Worm (Caenorhabditis elegans) whole organism, young adult: ENCODE data around the gene snpc-1.1.
A peak's percentile ranks its signal among the peaks of the same experiment; 100 is the strongest.

Source experiments
- B0035.1 ChIP-seq: sonication (generic microtip); optimal IDR thresholded peaks from 2 replicates; lab custom pipeline; 2016; ENCODE audit warnings: missing genetic modification characterization, mild to moderate bottlenecking, missing compliant biosample characterization, missing genotype, missing genetic modification reagents
- B0336.3 ChIP-seq: fragments of 200-800 bp; sonication (Bioruptor generic); IDR thresholded peaks from 2 replicates; pipeline ENCODE4 v1.3.6; 2022; ENCODE audit warnings: missing genetic modification characterization, missing compliant biosample characterization
- F10E7.11 ChIP-seq: sonication (generic microtip); optimal IDR thresholded peaks from 2 replicates; lab custom pipeline; 2017; ENCODE audit warnings: mild to moderate bottlenecking, missing genetic modification characterization, moderate library complexity, missing compliant biosample characterization
- F22D6.2 ChIP-seq: sonication (generic microtip); optimal IDR thresholded peaks from 2 replicates; lab custom pipeline; 2016; ENCODE audit warnings: mild to moderate bottlenecking, missing genetic modification characterization, missing compliant biosample characterization
- F57A8.1 ChIP-seq: fragments of 200-800 bp; sonication (Bioruptor generic); optimal IDR thresholded peaks from 2 replicates; lab custom pipeline; 2018; ENCODE audit warnings: mild to moderate bottlenecking, missing genetic modification characterization, moderate library complexity, missing compliant biosample characterization
- F57C9.4 ChIP-seq: sonication (generic microtip); optimal IDR thresholded peaks from 2 replicates; lab custom pipeline; 2017; ENCODE audit warnings: mild to moderate bottlenecking, missing genetic modification characterization, missing compliant biosample characterization
- K12H6.12 ChIP-seq: fragments of 200-800 bp; sonication (Bioruptor generic); optimal IDR thresholded peaks from 2 replicates; lab custom pipeline; 2018; ENCODE audit warnings: mild to moderate bottlenecking, missing genetic modification characterization, missing compliant biosample characterization
- Y53G8AR.9 ChIP-seq: fragments of 200-800 bp; sonication (Bioruptor generic); conservative IDR thresholded peaks from 2 replicates; pipeline ENCODE4 v1.3.6; 2022; ENCODE audit warnings: missing genetic modification reagents, missing genetic modification characterization, missing compliant biosample characterization
- Y79H2A.3 ChIP-seq: fragments of 200-800 bp; sonication (Bioruptor generic); conservative IDR thresholded peaks from 2 replicates; pipeline ENCODE4 v1.3.6; 2022; ENCODE audit warnings: missing genetic modification reagents, missing genetic modification characterization, missing compliant biosample characterization
- attf-5 ChIP-seq: fragments of 200-800 bp; sonication (Bioruptor generic); optimal IDR thresholded peaks from 2 replicates; lab custom pipeline; 2018; ENCODE audit warnings: mild to moderate bottlenecking, missing genetic modification characterization, missing compliant biosample characterization
- bed-1 ChIP-seq: fragments of 200-800 bp; sonication (Bioruptor generic); IDR thresholded peaks from 2 replicates; pipeline ENCODE4 v1.3.6; 2022; ENCODE audit warnings: missing genetic modification reagents, missing genetic modification characterization, missing compliant biosample characterization
- cebp-1 ChIP-seq, 2 experiments: fragments of 200-800 bp in 1 of 2; sonication (Bioruptor generic) in 1 of 2; sonication (generic microtip) in 1 of 2; IDR thresholded peaks in 1 of 2; optimal IDR thresholded peaks in 1 of 2; 2 replicates each; pipeline versions ENCODE4 v1.3.6 to Lab custom; 2017 to 2022; ENCODE audit warnings: missing compliant biosample characterization in 2 of 2, missing genetic modification characterization in 2 of 2, mild to moderate bottlenecking in 1 of 2, missing genetic modification reagents in 1 of 2, moderate library complexity in 1 of 2
- cebp-2 ChIP-seq: fragments of 200-800 bp; sonication (Bioruptor generic); IDR thresholded peaks from 2 replicates; pipeline ENCODE4 v1.3.6; 2022; ENCODE audit warnings: missing genetic modification characterization, missing compliant biosample characterization
- ceh-40 ChIP-seq: fragments of 200-800 bp; sonication (Bioruptor generic); IDR thresholded peaks from 2 replicates; pipeline ENCODE4 v1.3.6; 2022; ENCODE audit warnings: missing genetic modification characterization, missing compliant biosample characterization
- ceh-79 ChIP-seq: sonication (generic microtip); optimal IDR thresholded peaks from 2 replicates; lab custom pipeline; 2017; ENCODE audit warnings: mild to moderate bottlenecking, missing genetic modification characterization, missing compliant biosample characterization
- die-1 ChIP-seq: sonication (generic microtip); optimal IDR thresholded peaks from 2 replicates; lab custom pipeline; 2016; ENCODE audit warnings: missing genotype, mild to moderate bottlenecking, missing genetic modification characterization, missing compliant biosample characterization
- dpl-1 ChIP-seq: fragments of 150-350 bp; optimal IDR thresholded peaks from 2 replicates; lab custom pipeline; 2014; ENCODE audit warnings: missing biosample characterization, missing genetic modification reagents, missing genetic modification characterization
- ets-4 ChIP-seq: fragments of 200-800 bp; sonication (Bioruptor generic); optimal IDR thresholded peaks from 2 replicates; lab custom pipeline; 2018; ENCODE audit warnings: mild to moderate bottlenecking, missing genetic modification characterization, missing compliant biosample characterization
- gei-17 ChIP-seq: fragments of 200-800 bp; sonication (Bioruptor generic); optimal IDR thresholded peaks from 2 replicates; lab custom pipeline; 2018; ENCODE audit warnings: mild to moderate bottlenecking, missing genetic modification characterization, missing compliant biosample characterization
- hmg-1.2 ChIP-seq: fragments of 200-800 bp; sonication (Bioruptor generic); IDR thresholded peaks from 2 replicates; pipeline ENCODE4 v1.3.6; 2022; ENCODE audit warnings: missing genetic modification reagents, missing genetic modification characterization, missing compliant biosample characterization
- hmg-20 ChIP-seq: fragments of 200-800 bp; sonication (Bioruptor generic); IDR thresholded peaks from 2 replicates; pipeline ENCODE4 v1.3.6; 2022; ENCODE audit warnings: missing genetic modification reagents, missing genetic modification characterization, missing compliant biosample characterization
- hsf-1 ChIP-seq: fragments of 200-800 bp; sonication (Bioruptor generic); IDR thresholded peaks from 2 replicates; pipeline ENCODE4 v1.3.6; 2022; ENCODE audit warnings: missing genetic modification reagents, missing genetic modification characterization, missing compliant biosample characterization
- let-607 ChIP-seq, 2 experiments: fragments of 200-800 bp in 1 of 2; sonication (Bioruptor generic) in 1 of 2; sonication (generic microtip) in 1 of 2; optimal IDR thresholded peaks; 2 replicates each; lab custom pipeline; 2016 to 2018; ENCODE audit warnings: mild to moderate bottlenecking in 2 of 2, missing compliant biosample characterization in 2 of 2, missing genetic modification characterization in 2 of 2, moderate library complexity in 2 of 2, missing genotype in 1 of 2
- lin-54 ChIP-seq: fragments of 200-800 bp; sonication (Bioruptor generic); optimal IDR thresholded peaks from 2 replicates; lab custom pipeline; 2018; ENCODE audit warnings: mild to moderate bottlenecking, missing genetic modification characterization, missing compliant biosample characterization
- lir-1 ChIP-seq: fragments of 200-800 bp; sonication (Bioruptor generic); conservative IDR thresholded peaks from 2 replicates; pipeline ENCODE4 v1.3.6; 2022; ENCODE audit warnings: missing genetic modification reagents, missing genetic modification characterization, missing compliant biosample characterization
- madf-8 ChIP-seq: fragments of 200-800 bp; sonication (Bioruptor generic); conservative IDR thresholded peaks from 2 replicates; pipeline ENCODE4 v1.3.6; 2022; ENCODE audit warnings: missing genetic modification reagents, missing genetic modification characterization, missing compliant biosample characterization
- mes-4 ChIP-seq: sonication (generic microtip); optimal IDR thresholded peaks from 2 replicates; lab custom pipeline; 2016; ENCODE audit warnings: missing genotype, missing genetic modification characterization, missing compliant biosample characterization
- nfya-1 ChIP-seq: sonication (generic microtip); optimal IDR thresholded peaks from 2 replicates; lab custom pipeline; 2017; ENCODE audit warnings: antibody characterized with exemption, missing compliant biosample characterization, missing genetic modification characterization, borderline replicate concordance; ENCODE audit not compliant: insufficient read depth
- nhr-179 ChIP-seq: sonication (generic microtip); optimal IDR thresholded peaks from 2 replicates; lab custom pipeline; 2016; ENCODE audit warnings: mild to moderate bottlenecking, missing genetic modification characterization, missing compliant biosample characterization
- nhr-80 ChIP-seq: sonication (generic microtip); optimal IDR thresholded peaks from 2 replicates; lab custom pipeline; 2016; ENCODE audit warnings: missing genetic modification characterization, missing compliant biosample characterization
- nhr-90 ChIP-seq: sonication (generic microtip); optimal IDR thresholded peaks from 2 replicates; lab custom pipeline; 2016; ENCODE audit warnings: missing genotype, mild to moderate bottlenecking, missing genetic modification characterization, missing compliant biosample characterization
- pha-4 ChIP-seq: fragments of 150-350 bp; sonication (generic microtip); optimal IDR thresholded peaks from 2 replicates; lab custom pipeline; 2014; ENCODE audit warnings: missing biosample characterization, missing genetic modification reagents, missing genetic modification characterization
- rec-8 ChIP-seq, 2 experiments: sonication (generic microtip); optimal IDR thresholded peaks; 2 replicates each; lab custom pipeline; 2016; ENCODE audit warnings: mild to moderate bottlenecking in 2 of 2, missing genetic modification characterization in 2 of 2, missing genetic modification reagents in 2 of 2, missing genotype in 2 of 2, missing biosample characterization in 1 of 2, missing compliant biosample characterization in 1 of 2, moderate library complexity in 1 of 2
- rpc-1 ChIP-seq, 2 experiments: fragments of 150-350 bp in 1 of 2; sonication (generic microtip) in 1 of 2; optimal IDR thresholded peaks; 2 replicates each; lab custom pipeline; 2014 to 2018; ENCODE audit warnings: missing biosample characterization in 1 of 2, missing genetic modification characterization in 1 of 2, missing genetic modification reagents in 1 of 2, missing genotype in 1 of 2
- sea-2 ChIP-seq: fragments of 200-800 bp; sonication (Bioruptor generic); IDR thresholded peaks from 2 replicates; pipeline ENCODE4 v1.3.6; 2022; ENCODE audit warnings: missing genetic modification characterization, missing compliant biosample characterization
- sptf-2 ChIP-seq: fragments of 200-800 bp; sonication (Bioruptor generic); optimal IDR thresholded peaks from 2 replicates; lab custom pipeline; 2018; ENCODE audit warnings: mild to moderate bottlenecking, missing genetic modification characterization, missing compliant biosample characterization
- tbp1 ChIP-seq: fragments of 200-800 bp; sonication (Bioruptor generic); optimal IDR thresholded peaks from 2 replicates; lab custom pipeline; 2018; ENCODE audit warnings: mild to moderate bottlenecking, missing genetic modification characterization, missing compliant biosample characterization
- ztf-18 ChIP-seq: sonication (generic microtip); optimal IDR thresholded peaks from 2 replicates; lab custom pipeline; 2016; ENCODE audit warnings: missing genotype, mild to moderate bottlenecking, missing genetic modification characterization, missing compliant biosample characterization
- ztf-22 ChIP-seq: fragments of 200-800 bp; sonication (Bioruptor generic); optimal IDR thresholded peaks from 2 replicates; lab custom pipeline; 2018; ENCODE audit warnings: mild to moderate bottlenecking, missing genetic modification characterization, moderate library complexity, missing compliant biosample characterization
- ztf-25 ChIP-seq: fragments of 200-800 bp; sonication (Bioruptor generic); IDR thresholded peaks from 2 replicates; pipeline ENCODE4 v1.3.6; 2022; ENCODE audit warnings: missing genetic modification reagents, missing genetic modification characterization, missing compliant biosample characterization
- ztf-28 ChIP-seq: fragments of 200-800 bp; sonication (Bioruptor generic); IDR thresholded peaks from 2 replicates; pipeline ENCODE4 v1.3.6; 2022; ENCODE audit warnings: missing genetic modification reagents, missing genetic modification characterization, missing compliant biosample characterization
- ztf-3 ChIP-seq: fragments of 200-800 bp; sonication (Bioruptor generic); optimal IDR thresholded peaks from 2 replicates; lab custom pipeline; 2018; ENCODE audit warnings: mild to moderate bottlenecking, missing genetic modification characterization, missing compliant biosample characterization

The snpc-1.1 gene

DNA sequence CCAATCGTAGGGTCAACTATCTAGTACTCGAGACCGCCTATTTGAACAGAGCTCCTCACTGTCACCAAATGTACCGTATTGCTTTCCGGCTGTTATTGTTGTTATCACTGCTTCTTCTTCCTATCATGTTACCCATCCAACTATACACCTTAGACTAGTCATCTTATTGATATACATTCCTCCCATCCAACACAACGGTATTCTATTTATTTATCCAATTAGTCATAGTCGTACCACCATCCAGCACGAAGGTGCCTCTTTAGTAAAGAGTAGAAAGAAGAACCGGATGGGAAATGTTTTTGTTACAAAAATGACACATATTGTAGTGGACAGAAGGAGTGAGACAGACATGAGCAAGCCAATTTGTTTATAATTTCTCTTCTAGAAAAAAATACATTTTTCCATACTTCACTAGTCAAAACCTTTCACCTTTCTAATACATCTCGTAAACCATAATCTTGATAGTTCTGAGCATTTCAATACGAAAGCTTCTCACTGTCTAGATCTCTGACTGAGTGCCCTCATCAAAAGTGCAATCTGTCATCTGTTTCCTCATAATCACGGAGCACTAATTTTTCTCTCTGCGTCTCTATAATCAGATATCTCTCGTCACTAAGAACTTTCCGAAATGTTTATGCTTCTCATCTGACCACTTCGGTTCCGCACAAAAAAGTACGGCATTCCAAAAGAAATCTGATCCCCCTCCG, 29.2 kb upstream of the snpc-1.1 start:
- TF ChIP-seq mes-4 (tag; lab: Kevin White, UChicago) (no peak), hsf-1 (GFP tag; lab: Robert Waterston, UW) (no peak), hmg-1.2 (GFP tag; lab: Robert Waterston, UW) (no peak), ztf-18 (no peak), cebp-1 (GFP tag; IDR thresholded peaks at IDR 0.05; lab: Robert Waterston, UW) (no peak), cebp-1 (tag; optimal IDR thresholded peaks at IDR 0.05; lab: Kevin White, UChicago) (no peak), tbp1 (GFP tag; lab: Kevin White, UChicago) (no peak), ztf-25 (no peak), Y53G8AR.9 (GFP tag; lab: Robert Waterston, UW) (no peak), F57C9.4 (tag; lab: Kevin White, UChicago) (no peak), cebp-2 (GFP tag; lab: Robert Waterston, UW) (no peak), gei-17 (no peak), sptf-2 (GFP tag; lab: Kevin White, UChicago) (no peak), ztf-28 (no peak)

DNA sequence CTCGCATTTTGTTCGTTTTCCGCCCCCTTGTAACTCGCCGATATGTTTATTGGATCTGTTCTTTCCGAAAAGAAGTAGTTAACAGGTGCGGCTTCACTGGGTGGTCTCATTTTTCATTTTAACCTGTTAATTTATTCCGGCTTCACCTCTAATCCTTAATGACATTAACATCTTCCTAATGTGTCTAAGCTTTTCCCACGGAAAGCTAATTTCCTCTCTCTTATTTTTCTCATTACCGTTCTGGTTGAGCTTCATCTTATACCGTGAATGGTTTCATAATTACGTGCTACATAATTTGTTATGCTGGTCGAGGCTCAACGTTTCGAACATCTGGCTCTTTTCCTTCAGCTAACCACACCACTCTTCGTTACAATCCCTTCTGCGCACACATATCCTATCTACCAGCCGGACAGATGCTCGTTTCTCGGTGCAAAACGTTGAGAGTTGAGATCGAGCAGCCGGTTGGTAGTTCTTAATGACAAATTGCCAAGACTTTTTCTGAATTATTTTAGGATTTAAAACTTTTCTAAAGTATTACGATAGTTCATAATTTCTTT, 28.3 kb upstream of the snpc-1.1 start:
- no peak for TF ChIP-seq F57A8.1
- TF ChIP-seq ceh-79 (tag; lab: Kevin White, UChicago) = no peak
- no peak for TF ChIP-seq B0035.1
- TF ChIP-seq hmg-20 (GFP tag; lab: Robert Waterston, UW) = no peak
- TF ChIP-seq F57C9.4 (tag; lab: Kevin White, UChicago) = no peak
- no peak for TF ChIP-seq F10E7.11 (tag; lab: Kevin White, UChicago)
- no peak for TF ChIP-seq nhr-90 (tag; lab: Kevin White, UChicago)
- no peak for TF ChIP-seq sptf-2 (GFP tag; lab: Kevin White, UChicago)
- TF ChIP-seq die-1 (tag; lab: Kevin White, UChicago) = no peak
- no peak for TF ChIP-seq rpc-1 (optimal IDR thresholded peaks at IDR 0.05; lab: Kevin White, UChicago)
- no peak for TF ChIP-seq rpc-1 (tag; optimal IDR thresholded peaks at IDR 0.05; lab: Kevin White, UChicago)
- no peak for TF ChIP-seq ztf-3 (GFP tag; lab: Kevin White, UChicago)
- no peak for TF ChIP-seq K12H6.12
- no peak for TF ChIP-seq F22D6.2

DNA sequence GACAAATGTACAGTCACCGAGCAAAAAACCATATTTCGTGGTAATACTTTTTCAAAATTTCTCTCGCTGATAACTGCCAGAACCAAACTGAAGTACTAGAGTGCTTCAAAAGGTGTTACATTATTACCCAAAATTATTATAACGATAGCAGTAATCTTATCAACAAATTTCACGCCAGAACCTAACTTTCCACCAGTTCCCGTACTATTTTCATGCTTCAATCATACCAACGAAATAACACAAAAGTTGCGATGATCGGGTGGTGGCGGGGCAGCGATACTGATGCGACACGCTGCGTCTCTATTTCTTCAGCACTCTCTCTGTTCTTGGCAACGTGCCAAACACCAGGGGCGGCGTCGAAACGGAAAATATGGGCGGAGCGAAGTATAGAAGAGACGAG, 27.8 kb upstream of the snpc-1.1 start:
- TF ChIP-seq nhr-179 (tag; lab: Kevin White, UChicago) = no peak
- peak; percentile 69 for TF ChIP-seq ets-4 (GFP tag; lab: Kevin White, UChicago)
- no peak for TF ChIP-seq nfya-1
- no peak for TF ChIP-seq ztf-3 (GFP tag; lab: Kevin White, UChicago)
- peak; percentile 1 for TF ChIP-seq attf-5
- no peak for TF ChIP-seq dpl-1
- TF ChIP-seq bed-1 (GFP tag; lab: Robert Waterston, UW) = no peak
- TF ChIP-seq rec-8 (tag; optimal IDR thresholded peaks at IDR 0.05; lab: Kevin White, UChicago) = no peak
- no peak for TF ChIP-seq ceh-79 (tag; lab: Kevin White, UChicago)
- peak; percentile 5 for TF ChIP-seq tbp1 (GFP tag; lab: Kevin White, UChicago)
- TF ChIP-seq ztf-22 (GFP tag; lab: Kevin White, UChicago) = peak; percentile 41
- TF ChIP-seq pha-4 = peak; percentile 37
- TF ChIP-seq lin-54 (GFP tag; lab: Kevin White, UChicago) = no peak
- peak; percentile 59; the same call in 1 of the 2 replicates for TF ChIP-seq B0336.3 (GFP tag; lab: Robert Waterston, UW)
- no peak for TF ChIP-seq Y79H2A.3 (GFP tag; lab: Robert Waterston, UW)
- no peak for TF ChIP-seq sea-2 (GFP tag; lab: Robert Waterston, UW)
- no peak for TF ChIP-seq ceh-40 (GFP tag; lab: Robert Waterston, UW)
- TF ChIP-seq madf-8 (GFP tag; lab: Robert Waterston, UW) = no peak
- peak; percentile 87 for TF ChIP-seq hmg-1.2 (GFP tag; lab: Robert Waterston, UW)
- peak; percentile 59 to 61 for TF ChIP-seq let-607 (tag; optimal IDR thresholded peaks at IDR 0.05; lab: Kevin White, UChicago)
- TF ChIP-seq F57C9.4 (tag; lab: Kevin White, UChicago) = no peak
- no peak for TF ChIP-seq cebp-1 (GFP tag; IDR thresholded peaks at IDR 0.05; lab: Robert Waterston, UW)
- TF ChIP-seq cebp-1 (tag; optimal IDR thresholded peaks at IDR 0.05; lab: Kevin White, UChicago) = peak; percentile 58
- TF ChIP-seq nhr-80 (tag; lab: Kevin White, UChicago) = peak; percentile 99
- TF ChIP-seq K12H6.12 = no peak
- no peak for TF ChIP-seq cebp-2 (GFP tag; lab: Robert Waterston, UW)
- no peak for TF ChIP-seq lir-1 (GFP tag; lab: Robert Waterston, UW)
